Worm (Caenorhabditis elegans) whole organism, mixed stage, embryonic: ENCODE results near the gene srh-21.

Experiments used
- M03D4.4 ChIP-seq: sonication (generic microtip); optimal IDR thresholded peaks from 2 replicates; lab custom pipeline; 2017; ENCODE audit warnings: mild to moderate bottlenecking, missing genetic modification characterization, missing compliant biosample characterization
- bed-3 ChIP-seq: fragments of 200-800 bp; sonication (Bioruptor generic); optimal IDR thresholded peaks from 3 replicates; lab custom pipeline; 2018; ENCODE audit warnings: mild to moderate bottlenecking, missing genetic modification characterization, moderate library complexity, missing compliant biosample characterization
- blmp-1 ChIP-seq: fragments of 150-350 bp; optimal IDR thresholded peaks from 2 replicates; lab custom pipeline; 2014; ENCODE audit warnings: missing biosample characterization, missing genetic modification characterization
- ceh-39 ChIP-seq: fragments of 150-350 bp; optimal IDR thresholded peaks from 2 replicates; lab custom pipeline; 2014; ENCODE audit warnings: missing biosample characterization, missing genetic modification characterization
- ceh-43 ChIP-seq: fragments of 200-800 bp; sonication (Bioruptor generic); optimal IDR thresholded peaks from 2 replicates; lab custom pipeline; 2018; ENCODE audit warnings: mild to moderate bottlenecking, missing genetic modification characterization, moderate library complexity, missing compliant biosample characterization
- ceh-83 ChIP-seq: fragments of 200-800 bp; sonication (Bioruptor generic); optimal IDR thresholded peaks from 2 replicates; lab custom pipeline; 2018; ENCODE audit warnings: mild to moderate bottlenecking, missing genetic modification characterization, missing compliant biosample characterization
- ces-1 ChIP-seq: fragments of 150-350 bp; optimal IDR thresholded peaks from 2 replicates; lab custom pipeline; 2014; ENCODE audit warnings: missing biosample characterization, missing genetic modification reagents, missing genetic modification characterization
- cnd-1 ChIP-seq: fragments of 200-800 bp; sonication (Bioruptor generic); optimal IDR thresholded peaks from 2 replicates; lab custom pipeline; 2018; ENCODE audit warnings: mild to moderate bottlenecking, missing genetic modification characterization, missing compliant biosample characterization
- elt-1 ChIP-seq: sonication (generic microtip); optimal IDR thresholded peaks from 2 replicates; lab custom pipeline; 2017; ENCODE audit warnings: missing genetic modification characterization, mild to moderate bottlenecking, missing compliant biosample characterization, antibody characterized with exemption, moderate library complexity, borderline replicate concordance; ENCODE audit not compliant: insufficient read depth
- elt-3 ChIP-seq: fragments of 150-350 bp; optimal IDR thresholded peaks from 2 replicates; lab custom pipeline; 2014; ENCODE audit warnings: missing biosample characterization, missing genetic modification characterization
- flh-1 ChIP-seq: fragments of 200-800 bp; sonication (Bioruptor generic); optimal IDR thresholded peaks from 2 replicates; lab custom pipeline; 2018; ENCODE audit warnings: mild to moderate bottlenecking, missing genetic modification characterization, moderate library complexity, missing compliant biosample characterization
- ham-2 ChIP-seq: fragments of 200-800 bp; sonication (Bioruptor generic); optimal IDR thresholded peaks from 2 replicates; lab custom pipeline; 2018; ENCODE audit warnings: mild to moderate bottlenecking, missing genetic modification characterization, missing compliant biosample characterization
- hlh-1 ChIP-seq: fragments of 150-350 bp; optimal IDR thresholded peaks from 2 replicates; lab custom pipeline; 2014; ENCODE audit warnings: missing biosample characterization, missing genetic modification reagents, missing genetic modification characterization
- lin-13 ChIP-seq: fragments of 150-350 bp; optimal IDR thresholded peaks from 2 replicates; lab custom pipeline; 2014; ENCODE audit warnings: missing biosample characterization, missing genetic modification characterization
- lin-32 ChIP-seq: fragments of 200-800 bp; sonication (Bioruptor generic); optimal IDR thresholded peaks from 2 replicates; lab custom pipeline; 2018; ENCODE audit warnings: mild to moderate bottlenecking, missing genetic modification characterization, missing compliant biosample characterization
- lsy-2 ChIP-seq: fragments of 150-350 bp; optimal IDR thresholded peaks from 2 replicates; lab custom pipeline; 2014; ENCODE audit warnings: missing biosample characterization, missing genetic modification characterization
- mab-5 ChIP-seq: fragments of 150-350 bp; optimal IDR thresholded peaks from 2 replicates; lab custom pipeline; 2014; ENCODE audit warnings: missing biosample characterization, missing genetic modification characterization
- mls-2 ChIP-seq: sonication (generic microtip); optimal IDR thresholded peaks from 2 replicates; lab custom pipeline; 2016; ENCODE audit warnings: mild to moderate bottlenecking, missing genetic modification characterization, moderate library complexity, missing compliant biosample characterization
- nhr-12 ChIP-seq: fragments of 150-350 bp; optimal IDR thresholded peaks from 2 replicates; lab custom pipeline; 2014; ENCODE audit warnings: missing biosample characterization, missing genetic modification characterization
- nhr-2 ChIP-seq: fragments of 150-350 bp; optimal IDR thresholded peaks from 2 replicates; lab custom pipeline; 2014; ENCODE audit warnings: missing biosample characterization, missing genetic modification characterization
- nhr-237 ChIP-seq: fragments of 150-350 bp; optimal IDR thresholded peaks from 2 replicates; lab custom pipeline; 2014; ENCODE audit warnings: missing biosample characterization, missing genetic modification characterization
- nhr-28 ChIP-seq: fragments of 150-350 bp; optimal IDR thresholded peaks from 2 replicates; lab custom pipeline; 2014; ENCODE audit warnings: missing biosample characterization, missing genetic modification characterization
- nhr-76 ChIP-seq: sonication (generic microtip); optimal IDR thresholded peaks from 2 replicates; lab custom pipeline; 2017; ENCODE audit warnings: missing biosample characterization, missing genetic modification characterization
- pha-4 ChIP-seq: fragments of 150-350 bp; optimal IDR thresholded peaks from 2 replicates; lab custom pipeline; 2018; ENCODE audit warnings: missing biosample characterization, missing genetic modification reagents, missing genetic modification characterization
- sem-2 ChIP-seq: fragments of 200-800 bp; sonication (Bioruptor generic); optimal IDR thresholded peaks from 2 replicates; lab custom pipeline; 2018; ENCODE audit warnings: mild to moderate bottlenecking, missing genetic modification characterization, missing compliant biosample characterization
- snpc-4 ChIP-seq: fragments of 150-350 bp; optimal IDR thresholded peaks from 2 replicates; lab custom pipeline; 2014; ENCODE audit warnings: missing biosample characterization, missing genetic modification characterization
- sptf-1 ChIP-seq: sonication (generic microtip); optimal IDR thresholded peaks from 2 replicates; lab custom pipeline; 2017; ENCODE audit warnings: mild to moderate bottlenecking, missing genetic modification characterization, moderate library complexity, missing compliant biosample characterization
- tbx-8 ChIP-seq: fragments of 200-800 bp; sonication (Bioruptor generic); optimal IDR thresholded peaks from 2 replicates; lab custom pipeline; 2018; ENCODE audit warnings: mild to moderate bottlenecking, missing genetic modification characterization, moderate library complexity, missing compliant biosample characterization
- unc-120 ChIP-seq: sonication (generic microtip); optimal IDR thresholded peaks from 2 replicates; lab custom pipeline; 2017; ENCODE audit warnings: missing genetic modification characterization, missing compliant biosample characterization; ENCODE audit not compliant: poor library complexity, severe bottlenecking
- unc-39 ChIP-seq: fragments of 150-350 bp; optimal IDR thresholded peaks from 2 replicates; lab custom pipeline; 2014; ENCODE audit warnings: missing biosample characterization, missing genetic modification characterization
- unc-62 ChIP-seq: fragments of 150-350 bp; optimal IDR thresholded peaks from 2 replicates; lab custom pipeline; 2014; ENCODE audit warnings: missing biosample characterization, missing genetic modification reagents, missing genetic modification characterization
- ztf-11 ChIP-seq: fragments of 150-350 bp; optimal IDR thresholded peaks from 2 replicates; lab custom pipeline; 2014; ENCODE audit warnings: missing biosample characterization, missing genetic modification characterization

The srh-21 gene

DNA sequence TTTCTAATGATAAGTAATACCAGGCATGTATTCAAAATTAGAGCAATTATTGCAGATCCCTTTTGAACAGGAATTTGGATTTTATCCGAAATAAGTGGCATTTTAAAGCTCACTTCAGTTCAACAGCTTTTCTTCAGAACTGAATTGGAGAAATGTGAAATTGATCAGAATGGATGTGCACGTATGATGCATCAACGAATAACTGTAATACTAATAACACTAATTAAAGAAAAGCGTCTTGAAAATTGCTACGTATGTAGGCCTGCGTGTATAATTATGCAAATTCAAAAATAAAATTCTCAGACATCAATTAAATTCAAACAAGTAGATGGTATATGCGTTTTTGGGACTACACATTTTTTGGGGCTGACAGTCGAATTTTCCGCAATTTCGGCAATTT is 3.4 kb downstream of the srh-21 start, which contains the start of gene str-205:
str-205 (minus strand) TSS at position 101 of the 400 bp plus-strand sequence.
- TF ChIP-seq mab-5 (tag; lab: Kevin White, UChicago) (no peak), flh-1 (no peak), nhr-12 (no peak), ceh-43 (no peak), elt-3 (tag; lab: Kevin White, UChicago) (no peak), ceh-83 (GFP tag; lab: Kevin White, UChicago) (no peak), blmp-1 (no peak), nhr-28 (tag; lab: Kevin White, UChicago) (no peak), cnd-1 (no peak), unc-39 (no peak), elt-1 (tag; lab: Kevin White, UChicago) (no peak), unc-62 (no peak), ham-2 (GFP tag; lab: Kevin White, UChicago) (no peak), pha-4 (tag; lab: Kevin White, UChicago) (no peak), ces-1 (GFP tag; lab: Kevin White, UChicago) (no peak), mls-2 (tag; lab: Kevin White, UChicago) (no peak), unc-120 (no peak), nhr-2 (tag; lab: Kevin White, UChicago) (no peak), sem-2 (no peak)

DNA sequence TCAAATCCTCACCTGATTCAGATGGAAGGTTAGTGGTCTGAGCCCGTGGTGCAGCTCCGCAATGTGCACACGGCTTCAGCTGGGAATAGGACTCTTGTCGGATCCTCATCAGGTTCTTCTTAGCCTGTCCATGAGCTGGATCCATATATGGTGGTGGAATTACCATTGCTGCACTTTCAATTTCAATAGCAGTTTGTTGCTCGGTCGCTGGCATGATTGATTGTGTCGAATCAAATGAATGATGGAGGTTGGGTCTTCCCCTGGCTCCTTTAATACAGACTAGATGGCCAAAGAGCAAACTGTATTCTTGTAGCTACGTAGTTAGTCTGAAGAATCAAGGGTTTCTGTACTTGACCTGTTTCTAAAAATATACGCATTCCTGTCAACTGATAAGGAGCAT is 6.3 kb downstream of the srh-21 start, which contains the start of gene C02E7.10:
C02E7.10 (minus strand) TSS at position 232 of the 400 bp plus-strand sequence.
- TF ChIP-seq tbx-8 (GFP tag; lab: Kevin White, UChicago) (no peak), unc-62 (no peak), nhr-12 (no peak), nhr-28 (tag; lab: Kevin White, UChicago) (no peak), lsy-2 (tag; lab: Kevin White, UChicago) (no peak), M03D4.4 (no peak), ces-1 (GFP tag; lab: Kevin White, UChicago) (no peak), hlh-1 (no peak), cnd-1 (no peak), sem-2 (no peak), ceh-83 (GFP tag; lab: Kevin White, UChicago) (no peak), flh-1 (no peak), nhr-2 (tag; lab: Kevin White, UChicago) (no peak), lin-32 (GFP tag; lab: Kevin White, UChicago) (no peak), pha-4 (tag; lab: Kevin White, UChicago) (no peak), bed-3 (no peak), nhr-76 (no peak), nhr-237 (no peak), blmp-1 (no peak)

DNA sequence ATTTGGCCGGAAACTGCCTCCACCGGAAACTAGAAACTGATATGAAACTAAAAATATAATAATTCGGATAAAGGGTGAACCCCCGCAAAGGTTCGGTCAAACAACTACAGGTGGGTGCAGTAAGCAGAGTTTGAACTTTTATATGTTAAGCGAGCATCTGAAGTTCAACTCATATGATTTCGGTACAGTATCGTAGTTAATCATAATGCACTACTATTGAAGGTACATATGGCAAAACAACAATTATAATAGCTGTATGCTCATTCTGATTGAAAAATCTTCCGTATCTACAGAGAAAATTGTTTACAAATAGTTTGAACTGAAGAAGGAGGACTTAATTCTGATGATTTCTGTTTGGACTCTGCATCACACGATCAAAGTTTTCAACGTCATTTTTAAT is 6.8 kb downstream of the srh-21 start:
- TF ChIP-seq nhr-237 (no peak), lin-32 (GFP tag; lab: Kevin White, UChicago) (no peak), ham-2 (GFP tag; lab: Kevin White, UChicago) (no peak), unc-39 (no peak), nhr-28 (tag; lab: Kevin White, UChicago) (no peak), flh-1 (no peak), ztf-11 (tag; lab: Kevin White, UChicago) (no peak)

DNA sequence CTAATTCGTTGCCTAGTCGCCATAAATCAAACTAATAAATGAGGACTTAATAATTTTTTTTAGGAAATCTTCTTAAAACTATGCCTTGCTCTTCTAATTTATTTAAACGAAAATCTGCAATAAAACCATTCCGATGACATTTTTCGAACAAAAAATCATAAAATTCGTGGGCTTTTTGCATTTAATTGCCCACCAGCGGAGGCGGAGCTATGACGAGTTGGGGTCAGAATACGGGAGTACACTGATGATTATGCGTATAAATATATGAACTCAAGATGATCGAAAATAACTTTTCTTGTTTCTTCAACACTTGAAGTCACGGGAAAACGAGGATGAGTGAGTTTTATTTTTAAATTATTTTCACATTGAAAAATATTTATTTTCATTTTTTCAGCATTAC is 7.9 kb downstream of the srh-21 start, which contains the start of gene catp-2:
catp-2 (plus strand) TSS at position 301 of the 400 bp plus-strand sequence.
- TF ChIP-seq unc-62 (no peak), sptf-1 (no peak), ceh-43 (no peak), tbx-8 (GFP tag; lab: Kevin White, UChicago) (no peak), mab-5 (tag; lab: Kevin White, UChicago) (no peak), snpc-4 (tag; lab: Kevin White, UChicago) (no peak), hlh-1 (no peak), nhr-76 (no peak), blmp-1 (no peak), elt-3 (tag; lab: Kevin White, UChicago) (no peak), nhr-2 (tag; lab: Kevin White, UChicago) (no peak), lin-13 (tag; lab: Kevin White, UChicago) (no peak)

DNA sequence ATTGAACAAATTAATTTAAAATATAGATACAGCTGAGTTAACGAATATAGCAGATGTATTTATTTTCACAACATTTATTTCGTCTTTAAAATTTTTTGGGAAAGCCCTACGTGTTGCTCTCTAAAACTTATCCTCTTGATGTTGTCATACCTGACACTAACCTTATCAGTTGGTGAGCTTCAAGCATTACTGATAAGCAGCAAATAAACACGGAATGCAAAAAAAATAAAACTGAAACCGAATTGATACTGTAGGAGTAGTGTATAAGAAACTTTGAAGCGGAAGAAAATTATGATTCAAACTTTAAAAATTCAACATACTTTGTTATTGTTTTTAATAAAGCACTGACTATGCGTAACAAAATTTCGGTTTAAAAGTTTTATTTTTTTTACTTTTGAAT is 8.6 kb downstream of the srh-21 start:
- TF ChIP-seq ceh-39 (tag; lab: Kevin White, UChicago) (no peak), nhr-237 (no peak)
